Fruit fly (Drosophila melanogaster) whole organism, embryonic: Measurements from ENCODE around the gene MESR3.
A peak's percentile ranks its signal among the peaks of the same experiment; 100 is the strongest.

Experiments used
- Atf6 ChIP-seq: fragments of 200-800 bp; sonication (Bioruptor generic); IDR thresholded peaks from 2 replicates; pipeline ENCODE4 v1.3.6; 2022; ENCODE audit warnings: missing biosample characterization, missing genetic modification characterization
- C15 ChIP-seq: fragments of 200-800 bp; sonication (Bioruptor generic); IDR thresholded peaks from 3 replicates; pipeline ENCODE4 v1.3.6; 2022; ENCODE audit warnings: missing biosample characterization, missing genetic modification characterization
- CG11247 ChIP-seq: fragments of 200-800 bp; sonication (Bioruptor generic); IDR thresholded peaks from 2 replicates; pipeline ENCODE4 v1.3.6; 2022; ENCODE audit warnings: missing biosample characterization, missing genetic modification characterization
- CG11456 ChIP-seq: fragments of 200-800 bp; sonication (Bioruptor generic); IDR thresholded peaks from 3 replicates; pipeline ENCODE4 v1.3.6; 2022; ENCODE audit warnings: missing biosample characterization, missing genetic modification characterization
- CG12391 ChIP-seq: fragments of 200-800 bp; sonication (Bioruptor generic); optimal IDR thresholded peaks from 3 replicates; lab custom pipeline; 2018; ENCODE audit warnings: missing biosample characterization, mild to moderate bottlenecking, missing genetic modification characterization, moderate library complexity
- CG13894 ChIP-seq: fragments of 200-800 bp; sonication (Bioruptor generic); optimal IDR thresholded peaks from 3 replicates; lab custom pipeline; 2018; ENCODE audit warnings: missing biosample characterization, mild to moderate bottlenecking, missing genetic modification characterization, moderate library complexity
- CG14014 ChIP-seq: fragments of 200-800 bp; sonication (Bioruptor generic); IDR thresholded peaks from 2 replicates; pipeline ENCODE4 v1.3.6; 2022; ENCODE audit warnings: missing biosample characterization, missing genetic modification characterization
- CG15479 ChIP-seq: fragments of 200-800 bp; sonication (Bioruptor generic); optimal IDR thresholded peaks from 3 replicates; lab custom pipeline; 2019; ENCODE audit warnings: missing biosample characterization, mild to moderate bottlenecking, missing genetic modification characterization, moderate library complexity
- CG17359 ChIP-seq: fragments of 200-800 bp; sonication (Bioruptor generic); optimal IDR thresholded peaks from 3 replicates; lab custom pipeline; 2018; ENCODE audit warnings: missing biosample characterization, mild to moderate bottlenecking, missing genetic modification characterization, moderate library complexity
- CG2875 ChIP-seq: fragments of 200-800 bp; sonication (Bioruptor generic); optimal IDR thresholded peaks from 2 replicates; lab custom pipeline; 2017; ENCODE audit warnings: missing biosample characterization, mild to moderate bottlenecking, missing genetic modification characterization, missing genetic modification reagents
- CG30403 ChIP-seq: fragments of 200-800 bp; sonication (Bioruptor generic); optimal IDR thresholded peaks from 3 replicates; lab custom pipeline; 2016; ENCODE audit warnings: missing biosample characterization, missing genetic modification characterization
- CG31224 ChIP-seq: fragments of 200-800 bp; sonication (Bioruptor generic); IDR thresholded peaks from 2 replicates; pipeline ENCODE4 v1.3.6; 2022; ENCODE audit warnings: missing biosample characterization, missing genetic modification characterization
- CG33557 ChIP-seq: fragments of 200-800 bp; sonication (Bioruptor generic); optimal IDR thresholded peaks from 2 replicates; lab custom pipeline; 2019; ENCODE audit warnings: missing biosample characterization, mild to moderate bottlenecking, missing genetic modification characterization, moderate library complexity
- CG4360 ChIP-seq: fragments of 200-800 bp; sonication (Bioruptor generic); IDR thresholded peaks from 2 replicates; pipeline ENCODE4 v1.3.6; 2022; ENCODE audit warnings: missing biosample characterization, missing genetic modification characterization
- CG4617 ChIP-seq: fragments of 200-800 bp; sonication (Bioruptor generic); optimal IDR thresholded peaks from 3 replicates; lab custom pipeline; 2016; ENCODE audit warnings: missing biosample characterization, missing genetic modification characterization, borderline replicate concordance
- CG6689 ChIP-seq: fragments of 200-800 bp; sonication (Bioruptor generic); IDR thresholded peaks from 2 replicates; pipeline ENCODE4 v1.3.6; 2022; ENCODE audit warnings: missing biosample characterization, missing genetic modification characterization
- CG6854 ChIP-seq: fragments of 200-800 bp; sonication (Bioruptor generic); optimal IDR thresholded peaks from 3 replicates; lab custom pipeline; 2017; ENCODE audit warnings: missing biosample characterization, mild to moderate bottlenecking, missing genetic modification characterization
- CG9727 ChIP-seq: fragments of 200-800 bp; sonication (Bioruptor generic); optimal IDR thresholded peaks from 3 replicates; lab custom pipeline; 2017; ENCODE audit warnings: missing biosample characterization, mild to moderate bottlenecking, missing genetic modification characterization
- CoRest ChIP-seq: fragments of 200-800 bp; sonication (Bioruptor generic); optimal IDR thresholded peaks from 3 replicates; lab custom pipeline; 2018; ENCODE audit warnings: missing biosample characterization, mild to moderate bottlenecking, missing genetic modification characterization, moderate library complexity
- Dfd ChIP-seq, 2 experiments: fragments of >200 bp; optimal IDR thresholded peaks; 2 replicates each; lab custom pipeline; 2017; ENCODE audit warnings: missing biosample characterization in 2 of 2, missing genetic modification characterization in 2 of 2
- E2f2 ChIP-seq: fragments of 200-800 bp; sonication (Bioruptor generic); IDR thresholded peaks from 2 replicates; pipeline ENCODE4 v1.3.6; 2022; ENCODE audit warnings: missing biosample characterization, missing genetic modification characterization
- Gug ChIP-seq: fragments of 200-800 bp; sonication (Bioruptor generic); IDR thresholded peaks from 4 replicates; pipeline ENCODE4 v1.3.6; 2022; ENCODE audit warnings: missing biosample characterization, missing genetic modification characterization
- HLH54F ChIP-seq: fragments of 200-800 bp; sonication (Bioruptor generic); optimal IDR thresholded peaks from 3 replicates; lab custom pipeline; 2016; ENCODE audit warnings: missing biosample characterization, missing genetic modification characterization
- Hey ChIP-seq: fragments of 200-800 bp; sonication (Bioruptor generic); optimal IDR thresholded peaks from 3 replicates; lab custom pipeline; 2018; ENCODE audit warnings: missing biosample characterization, mild to moderate bottlenecking, missing genetic modification characterization
- MTF-1 ChIP-seq: fragments of 200-800 bp; sonication (Bioruptor generic); optimal IDR thresholded peaks from 2 replicates; lab custom pipeline; 2018; ENCODE audit warnings: missing biosample characterization, mild to moderate bottlenecking, missing genetic modification characterization, borderline replicate concordance
- Mes4 ChIP-seq: fragments of 200-800 bp; sonication (Bioruptor generic); optimal IDR thresholded peaks from 2 replicates; lab custom pipeline; 2016; ENCODE audit warnings: missing biosample characterization, missing genetic modification characterization
- Myb ChIP-seq: fragments of 200-800 bp; sonication (Bioruptor generic); optimal IDR thresholded peaks from 2 replicates; lab custom pipeline; 2016; ENCODE audit warnings: missing biosample characterization, missing genetic modification characterization
- Nf-YA ChIP-seq: fragments of 200-800 bp; sonication (Bioruptor generic); IDR thresholded peaks from 2 replicates; pipeline ENCODE4 v1.3.6; 2022; ENCODE audit warnings: missing biosample characterization, missing genetic modification characterization
- Nf-YC ChIP-seq: fragments of 200-800 bp; optimal IDR thresholded peaks from 3 replicates; lab custom pipeline; 2019; ENCODE audit warnings: missing biosample characterization, mild to moderate bottlenecking, missing genetic modification characterization, moderate library complexity
- Optix ChIP-seq: fragments of 200-800 bp; sonication (Bioruptor generic); IDR thresholded peaks from 3 replicates; pipeline ENCODE4 v1.3.6; 2022; ENCODE audit warnings: missing biosample characterization, missing genetic modification characterization
- PHDP ChIP-seq: fragments of 200-800 bp; sonication (Bioruptor generic); optimal IDR thresholded peaks from 3 replicates; lab custom pipeline; 2018; ENCODE audit warnings: missing biosample characterization, mild to moderate bottlenecking, missing genetic modification characterization, moderate library complexity
- Usf ChIP-seq: fragments of 200-800 bp; sonication (Bioruptor generic); optimal IDR thresholded peaks from 2 replicates; lab custom pipeline; 2017; ENCODE audit warnings: missing genotype, missing biosample characterization, missing genetic modification characterization
- abd-A ChIP-seq: fragments of 200-800 bp; sonication (Bioruptor generic); optimal IDR thresholded peaks from 3 replicates; lab custom pipeline; 2019; ENCODE audit warnings: missing biosample characterization, mild to moderate bottlenecking, missing genetic modification characterization, moderate library complexity
- btn ChIP-seq: fragments of 200-800 bp; sonication (Bioruptor generic); optimal IDR thresholded peaks from 2 replicates; lab custom pipeline; 2016; ENCODE audit warnings: missing biosample characterization, missing genetic modification characterization
- cg ChIP-seq: fragments of 200-800 bp; sonication (Bioruptor generic); optimal IDR thresholded peaks from 3 replicates; lab custom pipeline; 2019; ENCODE audit warnings: missing biosample characterization, mild to moderate bottlenecking, missing genetic modification characterization, moderate library complexity
- emc ChIP-seq: fragments of 200-800 bp; sonication (Bioruptor generic); optimal IDR thresholded peaks from 2 replicates; lab custom pipeline; 2016; ENCODE audit warnings: missing biosample characterization, missing genetic modification characterization
- fru ChIP-seq: fragments of >200 bp; optimal IDR thresholded peaks from 2 replicates; lab custom pipeline; 2017
- h ChIP-seq: fragments of >200 bp; optimal IDR thresholded peaks from 2 replicates; lab custom pipeline; 2017
- hbn ChIP-seq: fragments of 200-800 bp; sonication (Bioruptor generic); IDR thresholded peaks from 2 replicates; pipeline ENCODE4 v1.3.6; 2022; ENCODE audit warnings: missing biosample characterization, missing genetic modification characterization; ENCODE audit not compliant: partially characterized antibody
- her ChIP-seq: fragments of 200-800 bp; sonication (Bioruptor generic); optimal IDR thresholded peaks from 2 replicates; lab custom pipeline; 2016; ENCODE audit warnings: missing biosample characterization, missing genetic modification characterization
- hkb ChIP-seq, 2 experiments: fragments of 200-800 bp in 1 of 2; fragments of >200 bp in 1 of 2; sonication (Bioruptor generic) in 1 of 2; IDR thresholded peaks in 1 of 2; optimal IDR thresholded peaks in 1 of 2; 2 replicates each; pipeline versions ENCODE4 v1.3.6 to Lab custom; 2017 to 2022; ENCODE audit warnings: missing biosample characterization in 1 of 2, missing genetic modification characterization in 1 of 2
- jing ChIP-seq: fragments of 200-800 bp; sonication (Bioruptor generic); optimal IDR thresholded peaks from 2 replicates; lab custom pipeline; 2018; ENCODE audit warnings: missing biosample characterization, mild to moderate bottlenecking, missing genetic modification characterization
- nerfin-2 ChIP-seq: fragments of 200-800 bp; sonication (Bioruptor generic); IDR thresholded peaks from 2 replicates; pipeline ENCODE4 v1.3.6; 2022; ENCODE audit warnings: missing biosample characterization, missing genetic modification characterization; ENCODE audit not compliant: partially characterized antibody
- pho ChIP-seq: fragments of 200-800 bp; sonication (Bioruptor generic); optimal IDR thresholded peaks from 2 replicates; lab custom pipeline; 2016; ENCODE audit warnings: missing biosample characterization, missing genetic modification characterization
- shn ChIP-seq: fragments of 200-800 bp; sonication (Bioruptor generic); optimal IDR thresholded peaks from 3 replicates; lab custom pipeline; 2016; ENCODE audit warnings: missing biosample characterization, missing genetic modification characterization
- tna ChIP-seq: fragments of 200-800 bp; sonication (Bioruptor generic); IDR thresholded peaks from 2 replicates; pipeline ENCODE4 v1.3.6; 2022; ENCODE audit warnings: missing biosample characterization, missing genetic modification characterization; ENCODE audit not compliant: partially characterized antibody
- tx ChIP-seq: fragments of 200-800 bp; sonication (Bioruptor generic); optimal IDR thresholded peaks from 2 replicates; lab custom pipeline; 2016; ENCODE audit warnings: missing biosample characterization, missing genetic modification characterization
- unpg ChIP-seq: fragments of 200-800 bp; sonication (Bioruptor generic); optimal IDR thresholded peaks from 3 replicates; lab custom pipeline; 2018; ENCODE audit warnings: missing biosample characterization, mild to moderate bottlenecking, missing genetic modification characterization, moderate library complexity
- usp ChIP-seq: fragments of >200 bp; optimal IDR thresholded peaks from 2 replicates; lab custom pipeline; 2017; ENCODE audit warnings: missing biosample characterization, missing genetic modification characterization
- vvl ChIP-seq: fragments of 200-800 bp; sonication (Bioruptor generic); IDR thresholded peaks from 2 replicates; pipeline ENCODE4 v1.3.6; 2022; ENCODE audit warnings: missing biosample characterization, missing genetic modification characterization
- z ChIP-seq: fragments of 200-800 bp; sonication (Bioruptor generic); IDR thresholded peaks from 3 replicates; pipeline ENCODE4 v1.3.6; 2022; ENCODE audit warnings: missing biosample characterization, missing genetic modification characterization

The MESR3 gene

dm6 chr2L:18617003-18617402, at the start of gene MESR3 (continued):
- TF ChIP-seq CG2875 (GFP tag; lab: Kevin White, UChicago) (peak; percentile 60), usp (GFP tag; lab: Kevin White, UChicago) (no peak), emc (no peak), Hey (tag; lab: Kevin White, UChicago) (peak; percentile 28), fru (lab: Kevin White, UChicago) (no peak), btn (no peak), CG12391 (tag; lab: Kevin White, UChicago) (peak; percentile 56), CG31224 (peak; percentile 74), shn (no peak), CG17359 (tag; lab: Kevin White, UChicago) (peak; percentile 88), CG15479 (GFP tag; lab: Kevin White, UChicago) (no peak), C15 (no peak), z (GFP tag; lab: Robert Waterston, UW) (0 out of 3 replicates have a peak, but pooled peaks have one; percentile 30), HLH54F (peak; percentile 11), CG11247 (GFP tag; lab: Robert Waterston, UW) (no peak), CG30403 (peak; percentile 66), MTF-1 (GFP tag; lab: Kevin White, UChicago) (peak; percentile 57), her (GFP tag; lab: Kevin White, UChicago) (peak; percentile 43), CoRest (tag; lab: Kevin White, UChicago) (peak; percentile 74), pho (GFP tag; lab: Kevin White, UChicago) (no peak), cg (GFP tag; lab: Kevin White, UChicago) (no peak), tna (GFP tag; lab: Robert Waterston, UW) (no peak; the same call in 1 of the 2 replicates), Mes4 (GFP tag; lab: Kevin White, UChicago) (no peak), PHDP (tag; lab: Kevin White, UChicago) (peak; percentile 58), Dfd (GFP tag; optimal IDR thresholded peaks at IDR 0.05; lab: Kevin White, UChicago) (no peak), tx (GFP tag; lab: Kevin White, UChicago) (no peak), CG14014 (GFP tag; lab: Robert Waterston, UW) (peak; percentile 38; the same call in 1 of the 2 replicates), jing (GFP tag; lab: Kevin White, UChicago) (no peak), CG6689 (GFP tag; lab: Robert Waterston, UW) (peak; percentile 70), h (lab: Kevin White, UChicago) (no peak), hbn (GFP tag; lab: Robert Waterston, UW) (no peak), Nf-YA (peak; percentile 38; the same call in 1 of the 2 replicates), nerfin-2 (GFP tag; lab: Robert Waterston, UW) (no peak), E2f2 (GFP tag; lab: Robert Waterston, UW) (peak; percentile 55; the same call in 1 of the 2 replicates), Myb (GFP tag; lab: Kevin White, UChicago) (no peak), abd-A (tag; lab: Kevin White, UChicago) (no peak), CG9727 (peak; percentile 69), CG4617 (no peak), CG33557 (GFP tag; lab: Kevin White, UChicago) (peak; percentile 17), Atf6 (GFP tag; lab: Robert Waterston, UW) (peak; percentile 75), hkb (optimal IDR thresholded peaks at IDR 0.05; lab: Kevin White, UChicago) (no peak), hkb (GFP tag; IDR thresholded peaks at IDR 0.05; lab: Robert Waterston, UW) (peak; percentile 88), CG6854 (GFP tag; lab: Kevin White, UChicago) (peak; percentile 75), Nf-YC (tag; lab: Kevin White, UChicago) (peak; percentile 75), CG11456 (no peak), vvl (peak; percentile 63; the same call in 1 of the 2 replicates), Gug (GFP tag; lab: Robert Waterston, UW) (peak; percentile 17; the same call in 1 of the 4 replicates), Optix (GFP tag; lab: Robert Waterston, UW) (peak; percentile 54; the same call in 2 of the 3 replicates), Usf (GFP tag; lab: Kevin White, UChicago) (no peak), unpg (GFP tag; lab: Kevin White, UChicago) (peak; percentile 46), CG13894 (tag; lab: Kevin White, UChicago) (peak; percentile 74), CG4360 (GFP tag; lab: Robert Waterston, UW) (peak; percentile 5; the same call in 1 of the 2 replicates)
